Worm (Caenorhabditis elegans) whole organism, young adult: Measurements from ENCODE around the gene psd-1.

ENCODE experiments used
- C06A6.2 ChIP-seq: fragments of 200-800 bp; sonication (Bioruptor generic); conservative IDR thresholded peaks from 2 replicates; pipeline ENCODE4 v1.3.6; 2022; ENCODE audit warnings: missing genetic modification characterization, missing compliant biosample characterization
- D2030.7 ChIP-seq: fragments of 200-800 bp; sonication (Bioruptor generic); IDR thresholded peaks from 2 replicates; pipeline ENCODE4 v1.3.6; 2022; ENCODE audit warnings: missing genetic modification reagents, missing genetic modification characterization, missing compliant biosample characterization
- F23B12.7 ChIP-seq: sonication (generic microtip); optimal IDR thresholded peaks from 2 replicates; lab custom pipeline; 2017; ENCODE audit warnings: missing genetic modification characterization, mild to moderate bottlenecking, missing compliant biosample characterization, antibody characterized with exemption, moderate library complexity; ENCODE audit not compliant: insufficient read depth
- F33H1.4 ChIP-seq: fragments of 200-800 bp; sonication (Bioruptor generic); IDR thresholded peaks from 2 replicates; pipeline ENCODE4 v1.3.6; 2022; ENCODE audit warnings: missing genetic modification reagents, missing genetic modification characterization, missing compliant biosample characterization
- F57A8.1 ChIP-seq: fragments of 200-800 bp; sonication (Bioruptor generic); optimal IDR thresholded peaks from 2 replicates; lab custom pipeline; 2018; ENCODE audit warnings: mild to moderate bottlenecking, missing genetic modification characterization, moderate library complexity, missing compliant biosample characterization
- ZK185.1 ChIP-seq: sonication (generic microtip); optimal IDR thresholded peaks from 2 replicates; lab custom pipeline; 2016; ENCODE audit warnings: mild to moderate bottlenecking, missing genetic modification characterization, missing compliant biosample characterization; ENCODE audit not compliant: poor library complexity, severe bottlenecking
- athp-1 ChIP-seq: sonication (generic microtip); optimal IDR thresholded peaks from 2 replicates; lab custom pipeline; 2017; ENCODE audit warnings: mild to moderate bottlenecking, missing genetic modification characterization, missing compliant biosample characterization
- attf-3 ChIP-seq: fragments of 200-800 bp; sonication (Bioruptor generic); conservative IDR thresholded peaks from 2 replicates; pipeline ENCODE4 v1.3.6; 2022; ENCODE audit warnings: missing genetic modification reagents, missing genetic modification characterization, missing compliant biosample characterization
- attf-5 ChIP-seq: fragments of 200-800 bp; sonication (Bioruptor generic); optimal IDR thresholded peaks from 2 replicates; lab custom pipeline; 2018; ENCODE audit warnings: mild to moderate bottlenecking, missing genetic modification characterization, missing compliant biosample characterization
- bed-1 ChIP-seq: fragments of 200-800 bp; sonication (Bioruptor generic); IDR thresholded peaks from 2 replicates; pipeline ENCODE4 v1.3.6; 2022; ENCODE audit warnings: missing genetic modification reagents, missing genetic modification characterization, missing compliant biosample characterization
- ccch-3 ChIP-seq: fragments of 200-800 bp; sonication (Bioruptor generic); optimal IDR thresholded peaks from 2 replicates; lab custom pipeline; 2018; ENCODE audit warnings: mild to moderate bottlenecking, missing genetic modification characterization, missing compliant biosample characterization
- cebp-1 ChIP-seq, 2 experiments: fragments of 200-800 bp in 1 of 2; sonication (Bioruptor generic) in 1 of 2; sonication (generic microtip) in 1 of 2; IDR thresholded peaks in 1 of 2; optimal IDR thresholded peaks in 1 of 2; 2 replicates each; pipeline versions ENCODE4 v1.3.6 to Lab custom; 2017 to 2022; ENCODE audit warnings: missing compliant biosample characterization in 2 of 2, missing genetic modification characterization in 2 of 2, mild to moderate bottlenecking in 1 of 2, missing genetic modification reagents in 1 of 2, moderate library complexity in 1 of 2
- ceh-100 ChIP-seq: fragments of 200-800 bp; sonication (Bioruptor generic); IDR thresholded peaks from 2 replicates; pipeline ENCODE4 v1.3.6; 2022; ENCODE audit warnings: missing genetic modification reagents, missing genetic modification characterization, missing compliant biosample characterization
- ceh-58 ChIP-seq: fragments of 200-800 bp; sonication (Bioruptor generic); IDR thresholded peaks from 2 replicates; pipeline ENCODE4 v1.3.6; 2022; ENCODE audit warnings: missing genetic modification characterization, missing compliant biosample characterization
- ceh-91 ChIP-seq: fragments of 200-800 bp; sonication (Bioruptor generic); IDR thresholded peaks from 2 replicates; pipeline ENCODE4 v1.3.6; 2022; ENCODE audit warnings: missing genetic modification reagents, missing genetic modification characterization, missing compliant biosample characterization
- dox-1 ChIP-seq: fragments of 200-800 bp; sonication (Bioruptor generic); IDR thresholded peaks from 2 replicates; pipeline ENCODE4 v1.3.6; 2022; ENCODE audit warnings: missing genetic modification reagents, missing genetic modification characterization, missing compliant biosample characterization
- efl-1 ChIP-seq: fragments of 150-350 bp; optimal IDR thresholded peaks from 2 replicates; lab custom pipeline; 2014; ENCODE audit warnings: missing biosample characterization, missing genetic modification reagents, missing genetic modification characterization
- egl-44 ChIP-seq: fragments of 200-800 bp; sonication (Bioruptor generic); IDR thresholded peaks from 2 replicates; pipeline ENCODE4 v1.3.6; 2022; ENCODE audit warnings: missing genetic modification reagents, missing genetic modification characterization, missing compliant biosample characterization
- egrh-3 ChIP-seq: fragments of 200-800 bp; sonication (Bioruptor generic); IDR thresholded peaks from 2 replicates; pipeline ENCODE4 v1.3.6; 2022; ENCODE audit warnings: missing genetic modification reagents, missing genetic modification characterization, missing compliant biosample characterization
- ets-4 ChIP-seq: fragments of 200-800 bp; sonication (Bioruptor generic); optimal IDR thresholded peaks from 2 replicates; lab custom pipeline; 2018; ENCODE audit warnings: mild to moderate bottlenecking, missing genetic modification characterization, missing compliant biosample characterization
- him-1 ChIP-seq: sonication (generic microtip); optimal IDR thresholded peaks from 2 replicates; lab custom pipeline; 2016; ENCODE audit warnings: missing genotype, missing genetic modification reagents, missing genetic modification characterization, missing compliant biosample characterization
- hlh-26 ChIP-seq: fragments of 200-800 bp; sonication (Bioruptor generic); conservative IDR thresholded peaks from 2 replicates; pipeline ENCODE4 v1.3.6; 2022; ENCODE audit warnings: missing genetic modification reagents, missing genetic modification characterization, missing compliant biosample characterization
- hmg-1.2 ChIP-seq: fragments of 200-800 bp; sonication (Bioruptor generic); IDR thresholded peaks from 2 replicates; pipeline ENCODE4 v1.3.6; 2022; ENCODE audit warnings: missing genetic modification reagents, missing genetic modification characterization, missing compliant biosample characterization
- lin-26 ChIP-seq: fragments of 200-800 bp; sonication (Bioruptor generic); IDR thresholded peaks from 2 replicates; pipeline ENCODE4 v1.3.6; 2022; ENCODE audit warnings: missing genetic modification reagents, missing genetic modification characterization, missing compliant biosample characterization
- lin-35 ChIP-seq, 3 experiments: fragments of 150-350 bp in 2 of 3; sonication (generic microtip) in 1 of 3; optimal IDR thresholded peaks; 2 replicates each; lab custom pipeline; 2014 to 2018; ENCODE audit warnings: missing biosample characterization in 3 of 3, missing genetic modification characterization in 3 of 3, missing genetic modification reagents in 3 of 3
- lin-40 ChIP-seq: sonication (generic microtip); optimal IDR thresholded peaks from 2 replicates; lab custom pipeline; 2016; ENCODE audit warnings: missing genetic modification characterization, mild to moderate bottlenecking, missing compliant biosample characterization, missing genotype, missing genetic modification reagents
- lin-54 ChIP-seq: fragments of 200-800 bp; sonication (Bioruptor generic); optimal IDR thresholded peaks from 2 replicates; lab custom pipeline; 2018; ENCODE audit warnings: mild to moderate bottlenecking, missing genetic modification characterization, missing compliant biosample characterization
- lsl-1 ChIP-seq: fragments of 200-800 bp; sonication (Bioruptor generic); optimal IDR thresholded peaks from 2 replicates; lab custom pipeline; 2018; ENCODE audit warnings: mild to moderate bottlenecking, missing genetic modification characterization, moderate library complexity, missing compliant biosample characterization
- madf-6 ChIP-seq: fragments of 200-800 bp; sonication (Bioruptor generic); IDR thresholded peaks from 2 replicates; pipeline ENCODE4 v1.3.6; 2022; ENCODE audit warnings: missing genetic modification reagents, missing genetic modification characterization, missing compliant biosample characterization
- madf-8 ChIP-seq: fragments of 200-800 bp; sonication (Bioruptor generic); conservative IDR thresholded peaks from 2 replicates; pipeline ENCODE4 v1.3.6; 2022; ENCODE audit warnings: missing genetic modification reagents, missing genetic modification characterization, missing compliant biosample characterization
- nfyb-1 ChIP-seq: fragments of 200-800 bp; sonication (Bioruptor generic); IDR thresholded peaks from 2 replicates; pipeline ENCODE4 v1.3.6; 2022; ENCODE audit warnings: missing genetic modification reagents, missing genetic modification characterization, missing compliant biosample characterization
- nhr-90 ChIP-seq: sonication (generic microtip); optimal IDR thresholded peaks from 2 replicates; lab custom pipeline; 2016; ENCODE audit warnings: missing genotype, mild to moderate bottlenecking, missing genetic modification characterization, missing compliant biosample characterization
- pha-4 ChIP-seq: fragments of 150-350 bp; sonication (generic microtip); optimal IDR thresholded peaks from 2 replicates; lab custom pipeline; 2014; ENCODE audit warnings: missing biosample characterization, missing genetic modification reagents, missing genetic modification characterization
- rcor-1 ChIP-seq: fragments of 200-800 bp; sonication (Bioruptor generic); IDR thresholded peaks from 2 replicates; pipeline ENCODE4 v1.3.6; 2022; ENCODE audit warnings: missing genetic modification reagents, missing genetic modification characterization, missing compliant biosample characterization
- snpc-3.4 ChIP-seq: sonication (generic microtip); optimal IDR thresholded peaks from 2 replicates; lab custom pipeline; 2017; ENCODE audit warnings: missing genetic modification characterization, mild to moderate bottlenecking, missing compliant biosample characterization, antibody characterized with exemption, moderate library complexity, missing genotype, missing genetic modification reagents
- tbp1 ChIP-seq: fragments of 200-800 bp; sonication (Bioruptor generic); optimal IDR thresholded peaks from 2 replicates; lab custom pipeline; 2018; ENCODE audit warnings: mild to moderate bottlenecking, missing genetic modification characterization, missing compliant biosample characterization
- tbx-9 ChIP-seq: sonication (generic microtip); optimal IDR thresholded peaks from 2 replicates; lab custom pipeline; 2016; ENCODE audit warnings: borderline replicate concordance, missing genetic modification characterization, inconsistent platforms, missing compliant biosample characterization
- ztf-18 ChIP-seq: sonication (generic microtip); optimal IDR thresholded peaks from 2 replicates; lab custom pipeline; 2016; ENCODE audit warnings: missing genotype, mild to moderate bottlenecking, missing genetic modification characterization, missing compliant biosample characterization
- ztf-26 ChIP-seq: sonication (generic microtip); optimal IDR thresholded peaks from 2 replicates; lab custom pipeline; 2017; ENCODE audit warnings: missing genetic modification characterization, missing compliant biosample characterization
- ztf-3 ChIP-seq: fragments of 200-800 bp; sonication (Bioruptor generic); optimal IDR thresholded peaks from 2 replicates; lab custom pipeline; 2018; ENCODE audit warnings: mild to moderate bottlenecking, missing genetic modification characterization, missing compliant biosample characterization

psd-1 gene

ce11 chrIII:7238727-7239126 lies 36.5 kb downstream of the psd-1 start, which contains the start of gene pars-1:
Gene pars-1, plus strand, starts transcription at chrIII:7239027.
- TF ChIP-seq ztf-3 (GFP tag; lab: Kevin White, UChicago): no peak
- TF ChIP-seq cebp-1 (GFP tag; IDR thresholded peaks at IDR 0.05; lab: Robert Waterston, UW): no peak
- TF ChIP-seq cebp-1 (tag; optimal IDR thresholded peaks at IDR 0.05; lab: Kevin White, UChicago): peak; percentile 89

- TF ChIP-seq efl-1 (GFP tag; lab: Kevin White, UChicago) (peak; percentile 32), ceh-91 (GFP tag; lab: Robert Waterston, UW) (peak; percentile 63; the same call in 1 of the 2 replicates), lsl-1 (GFP tag; lab: Kevin White, UChicago) (peak; percentile 56), egrh-3 (GFP tag; lab: Robert Waterston, UW) (0 out of 2 replicates have a peak, but pooled peaks have one; percentile 8), D2030.7 (GFP tag; lab: Robert Waterston, UW) (peak; percentile 43; the same call in 1 of the 2 replicates), F33H1.4 (GFP tag; lab: Robert Waterston, UW) (peak; percentile 82), hmg-1.2 (GFP tag; lab: Robert Waterston, UW) (0 out of 2 replicates have a peak, but pooled peaks have one; percentile 12), dox-1 (GFP tag; lab: Robert Waterston, UW) (peak; percentile 61; the same call in 1 of the 2 replicates), madf-6 (GFP tag; lab: Robert Waterston, UW) (peak; percentile 57)
These were observed 37.3 kb downstream of the psd-1 start for ce11 chrIII:7237877-7238276.

ce11 chrIII:7235660-7236059 lies 39.5 kb downstream of the psd-1 start:
- TF ChIP-seq egrh-3 (GFP tag; lab: Robert Waterston, UW): peak; percentile 69; the same call in 1 of the 2 replicates

- TF ChIP-seq ccch-3 (GFP tag; lab: Kevin White, UChicago) (no peak), nhr-90 (tag; lab: Kevin White, UChicago) (no peak), snpc-3.4 (tag; lab: Kevin White, UChicago) (peak; percentile 50), egl-44 (GFP tag; lab: Robert Waterston, UW) (no peak), athp-1 (tag; lab: Kevin White, UChicago) (no peak), lin-26 (GFP tag; lab: Robert Waterston, UW) (no peak), madf-6 (GFP tag; lab: Robert Waterston, UW) (peak; percentile 54; the same call in 1 of the 2 replicates), rcor-1 (GFP tag; lab: Robert Waterston, UW) (0 out of 2 replicates have a peak, but pooled peaks have one; percentile 9), ztf-18 (tag; lab: Kevin White, UChicago) (peak; percentile 93), lin-35 (GFP tag; optimal IDR thresholded peaks at IDR 0.05; lab: Kevin White, UChicago) (peak in 1 of 3 experiments; percentile 66), F57A8.1 (GFP tag; lab: Kevin White, UChicago) (no peak), attf-3 (GFP tag; lab: Robert Waterston, UW) (0 out of 2 replicates have a peak, but pooled peaks have one; percentile 37), lin-54 (GFP tag; lab: Kevin White, UChicago) (peak; percentile 59), bed-1 (GFP tag; lab: Robert Waterston, UW) (no peak), lsl-1 (GFP tag; lab: Kevin White, UChicago) (peak; percentile 20), F33H1.4 (GFP tag; lab: Robert Waterston, UW) (peak; percentile 52), ZK185.1 (tag; lab: Kevin White, UChicago) (peak; percentile 5), madf-8 (GFP tag; lab: Robert Waterston, UW) (no peak), nfyb-1 (GFP tag; lab: Robert Waterston, UW) (no peak), C06A6.2 (GFP tag; lab: Robert Waterston, UW) (no peak), attf-5 (GFP tag; lab: Kevin White, UChicago) (no peak), tbp1 (GFP tag; lab: Kevin White, UChicago) (peak; percentile 21), ceh-100 (GFP tag; lab: Robert Waterston, UW) (no peak), lin-40 (tag; lab: Kevin White, UChicago) (peak; percentile 27), ets-4 (GFP tag; lab: Kevin White, UChicago) (no peak), hlh-26 (no peak), F23B12.7 (tag; lab: Kevin White, UChicago) (peak; percentile 12), him-1 (tag; lab: Kevin White, UChicago) (no peak), hmg-1.2 (GFP tag; lab: Robert Waterston, UW) (peak; percentile 37; the same call in 1 of the 2 replicates), ztf-26 (tag; lab: Kevin White, UChicago) (no peak), tbx-9 (no peak), pha-4 (tag; lab: Kevin White, UChicago) (peak; percentile 45), ceh-58 (GFP tag; lab: Robert Waterston, UW) (no peak)
These were observed 41.0 kb downstream of the psd-1 start, which contains the start of gene ndus-8 for ce11 chrIII:7234148-7234547. Gene ndus-8, minus strand, starts transcription at chrIII:7234202.
